Fruit fly (Drosophila melanogaster) whole organism, wandering third instar larva: ENCODE measurements around the gene MED20.

Experiments
- CrebA ChIP-seq: fragments of 200-800 bp; sonication (Bioruptor generic); optimal IDR thresholded peaks from 2 replicates; lab custom pipeline; 2016; ENCODE audit warnings: missing biosample characterization, mild to moderate bottlenecking, missing genetic modification characterization, borderline replicate concordance
- h ChIP-seq: fragments of 200-800 bp; sonication (Bioruptor generic); optimal IDR thresholded peaks from 3 replicates; lab custom pipeline; 2016; ENCODE audit warnings: missing biosample characterization, mild to moderate bottlenecking, missing genetic modification characterization
- psq ChIP-seq: fragments of 200-800 bp; sonication (Bioruptor generic); optimal IDR thresholded peaks from 3 replicates; lab custom pipeline; 2017; ENCODE audit warnings: missing biosample characterization, mild to moderate bottlenecking, missing genetic modification characterization, moderate library complexity

dm6 chr2L:8094058-8094825 lies 21.6 kb upstream of the MED20 start:
- TF ChIP-seq psq (GFP tag; lab: Kevin White, UChicago) (no peak), h (GFP tag; lab: Kevin White, UChicago) (no peak), CrebA (GFP tag; lab: Kevin White, UChicago) (no peak)
